Fruit fly (Drosophila melanogaster) whole organism: ENCODE results near the gene emc.

Source experiments
- CG8478 ChIP-seq: fragments of >200 bp; optimal IDR thresholded peaks from 2 replicates; lab custom pipeline; 2018; ENCODE audit warnings: inconsistent platforms
- EcR ChIP-seq, 2 experiments: fragments of >200 bp; optimal IDR thresholded peaks; 2 replicates each; lab custom pipeline; 2017; ENCODE audit warnings: missing biosample characterization in 2 of 2, missing genetic modification characterization in 2 of 2, missing genetic modification reagents in 2 of 2
- pan ChIP-seq: fragments of >200 bp; optimal IDR thresholded peaks from 2 replicates; lab custom pipeline; 2017
- psq ChIP-seq: fragments of >200 bp; optimal IDR thresholded peaks from 2 replicates; lab custom pipeline; 2017
- usp ChIP-seq: fragments of >200 bp; optimal IDR thresholded peaks from 2 replicates; lab custom pipeline; 2017; ENCODE audit warnings: missing biosample characterization, missing genetic modification characterization, mixed read lengths

DNA sequence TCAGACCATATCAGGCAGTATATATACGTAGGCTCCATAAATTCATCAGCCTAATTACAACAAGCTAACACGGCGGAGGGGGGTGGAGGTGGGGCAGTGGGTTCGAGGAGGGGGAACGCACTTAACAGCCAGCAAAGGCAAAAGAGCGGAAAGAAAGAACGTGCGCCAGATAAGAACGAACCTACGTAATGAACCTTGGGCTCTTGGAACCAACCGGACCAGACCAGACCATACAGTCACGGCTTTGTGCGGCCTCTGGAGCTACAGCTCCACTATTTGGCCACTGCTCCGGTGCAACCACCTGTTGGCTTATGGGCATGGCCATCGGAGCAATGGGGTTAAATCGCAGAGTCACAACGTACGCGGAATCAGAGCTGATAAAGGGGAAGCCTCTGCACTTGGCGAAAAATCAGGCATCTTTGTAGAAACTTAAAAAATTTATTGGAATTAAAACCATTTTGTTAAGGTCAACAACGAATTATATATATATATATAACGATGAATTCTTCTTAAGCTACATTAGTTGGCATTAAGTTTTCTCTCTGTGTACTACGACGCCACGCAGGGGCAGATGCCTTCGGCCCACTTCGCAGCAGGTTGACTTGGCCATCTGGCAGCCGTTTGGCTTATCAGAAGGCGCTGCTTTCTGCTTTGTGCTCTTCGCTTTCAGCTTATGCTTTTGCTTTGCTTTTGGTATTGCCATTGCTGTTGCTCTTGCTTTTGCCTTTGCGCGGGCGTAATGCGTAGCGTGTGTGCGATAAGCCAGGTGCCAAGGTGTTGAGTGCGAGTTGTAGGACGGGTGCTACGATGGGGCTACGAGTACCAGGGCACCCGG lies 31.9 kb downstream of the emc start:
- TF ChIP-seq pan (lab: Kevin White, UChicago) (no peak), psq (no peak), CG8478 (lab: Kevin White, UChicago) (no peak), EcR (GFP tag; optimal IDR thresholded peaks at IDR 0.05; lab: Kevin White, UChicago) (peak; percentile 29 to 54), usp (no peak)
